Worm (Caenorhabditis elegans) whole organism, L4/young adult: Measurements from ENCODE around the gene rnp-1.

Source experiments
- W03F9.2 ChIP-seq: fragments of 150-350 bp; optimal IDR thresholded peaks from 2 replicates; lab custom pipeline; 2014; ENCODE audit warnings: missing biosample characterization, missing genetic modification characterization
- him-1 ChIP-seq: sonication (generic microtip); optimal IDR thresholded peaks from 2 replicates; lab custom pipeline; 2016; ENCODE audit warnings: missing genotype, missing genetic modification reagents, missing genetic modification characterization, missing compliant biosample characterization

DNA sequence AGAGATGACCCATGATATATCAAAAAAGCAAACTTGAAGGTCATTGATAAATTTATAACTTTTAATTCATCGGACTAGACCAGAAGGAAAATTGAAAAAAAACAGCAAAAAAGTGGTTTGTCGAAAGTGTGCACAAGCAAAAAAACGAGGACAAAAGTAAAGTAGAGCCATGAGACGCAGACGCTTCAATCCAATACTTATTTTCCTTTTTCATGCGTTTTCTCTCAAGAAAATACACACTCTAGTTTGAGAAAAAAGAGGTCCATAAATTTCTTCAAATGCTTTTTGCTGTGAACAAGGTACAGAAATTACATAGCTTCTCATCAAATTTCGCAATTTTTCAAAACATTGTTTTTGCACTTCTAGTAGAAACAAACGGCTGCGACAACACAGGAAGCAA is 30.9 kb upstream of the rnp-1 start:
- no peak for TF ChIP-seq him-1 (tag; lab: Kevin White, UChicago)
- no peak for TF ChIP-seq W03F9.2 (tag; lab: Kevin White, UChicago)
